Fruit fly (Drosophila melanogaster) whole organism, embryonic: ENCODE data around the gene Bacc.

ENCODE experiments used
- CG12155 ChIP-seq: fragments of 200-800 bp; sonication (Bioruptor generic); optimal IDR thresholded peaks from 3 replicates; lab custom pipeline; 2016; ENCODE audit warnings: missing biosample characterization, missing genetic modification characterization
- CG12219 ChIP-seq: fragments of 200-800 bp; sonication (Bioruptor generic); optimal IDR thresholded peaks from 3 replicates; lab custom pipeline; 2018; ENCODE audit warnings: missing biosample characterization, mild to moderate bottlenecking, missing genetic modification characterization
- CG12744 ChIP-seq: fragments of 200-800 bp; sonication (Bioruptor generic); optimal IDR thresholded peaks from 2 replicates; lab custom pipeline; 2016; ENCODE audit warnings: missing biosample characterization, missing genetic modification characterization
- CG14441 ChIP-seq: fragments of 200-800 bp; sonication (Bioruptor generic); IDR thresholded peaks from 2 replicates; pipeline ENCODE4 v1.3.6; 2022; ENCODE audit warnings: missing biosample characterization, missing genetic modification characterization
- CG1529 ChIP-seq: fragments of 200-800 bp; sonication (Bioruptor generic); optimal IDR thresholded peaks from 3 replicates; lab custom pipeline; 2018; ENCODE audit warnings: missing biosample characterization, missing genetic modification characterization
- CG15601 ChIP-seq: fragments of 200-800 bp; sonication (Bioruptor generic); optimal IDR thresholded peaks from 3 replicates; lab custom pipeline; 2019; ENCODE audit warnings: missing biosample characterization, mild to moderate bottlenecking, missing genetic modification characterization, moderate library complexity
- CG17186 ChIP-seq: fragments of 200-800 bp; sonication (Bioruptor generic); optimal IDR thresholded peaks from 3 replicates; lab custom pipeline; 2017; ENCODE audit warnings: missing biosample characterization, missing genetic modification reagents, missing genetic modification characterization
- CG1832 ChIP-seq: fragments of 200-800 bp; sonication (Bioruptor generic); optimal IDR thresholded peaks from 2 replicates; lab custom pipeline; 2017; ENCODE audit warnings: missing biosample characterization, mild to moderate bottlenecking, missing genetic modification characterization, inconsistent platforms
- CG31365 ChIP-seq: fragments of 200-800 bp; sonication (Bioruptor generic); optimal IDR thresholded peaks from 2 replicates; lab custom pipeline; 2018; ENCODE audit warnings: missing biosample characterization, mild to moderate bottlenecking, missing genetic modification characterization
- CG31388 ChIP-seq: fragments of 200-800 bp; sonication (Bioruptor generic); optimal IDR thresholded peaks from 2 replicates; lab custom pipeline; 2016; ENCODE audit warnings: missing biosample characterization, missing genetic modification characterization
- CG3163 ChIP-seq: fragments of 200-800 bp; sonication (Bioruptor generic); optimal IDR thresholded peaks from 3 replicates; lab custom pipeline; 2016; ENCODE audit warnings: missing biosample characterization, missing genetic modification characterization
- CG34224 ChIP-seq: fragments of 200-800 bp; sonication (Bioruptor generic); IDR thresholded peaks from 3 replicates; pipeline ENCODE4 v1.3.6; 2022; ENCODE audit warnings: missing biosample characterization, missing genetic modification characterization; ENCODE audit not compliant: partially characterized antibody
- CG4282 ChIP-seq: fragments of 200-800 bp; sonication (Bioruptor generic); optimal IDR thresholded peaks from 2 replicates; lab custom pipeline; 2016; ENCODE audit warnings: missing biosample characterization, missing genetic modification characterization
- CG8388 ChIP-seq: fragments of 200-800 bp; sonication (Bioruptor generic); optimal IDR thresholded peaks from 2 replicates; lab custom pipeline; 2019; ENCODE audit warnings: missing biosample characterization, mild to moderate bottlenecking, missing genetic modification characterization, moderate library complexity
- Deaf1 ChIP-seq: fragments of 200-800 bp; optimal IDR thresholded peaks from 3 replicates; lab custom pipeline; 2019; ENCODE audit warnings: missing biosample characterization, mild to moderate bottlenecking, missing genetic modification characterization, moderate library complexity
- Dek ChIP-seq: fragments of 200-800 bp; sonication (Bioruptor generic); optimal IDR thresholded peaks from 3 replicates; lab custom pipeline; 2019; ENCODE audit warnings: missing biosample characterization, mild to moderate bottlenecking, missing genetic modification characterization, moderate library complexity
- Eip74EF ChIP-seq, 2 experiments: fragments of 200-800 bp in 1 of 2; fragments of >200 bp in 1 of 2; sonication (Bioruptor generic) in 1 of 2; optimal IDR thresholded peaks; 2 replicates each; lab custom pipeline; 2017 to 2019; ENCODE audit warnings: missing biosample characterization in 2 of 2, missing genetic modification characterization in 2 of 2, mild to moderate bottlenecking in 1 of 2, moderate library complexity in 1 of 2
- Gug ChIP-seq: fragments of 200-800 bp; sonication (Bioruptor generic); IDR thresholded peaks from 4 replicates; pipeline ENCODE4 v1.3.6; 2022; ENCODE audit warnings: missing biosample characterization, missing genetic modification characterization
- HLH4C ChIP-seq: fragments of 200-800 bp; sonication (Bioruptor generic); IDR thresholded peaks from 3 replicates; pipeline ENCODE4 v1.3.6; 2022; ENCODE audit warnings: missing biosample characterization, missing genetic modification characterization; ENCODE audit not compliant: partially characterized antibody
- HLH54F ChIP-seq: fragments of 200-800 bp; sonication (Bioruptor generic); optimal IDR thresholded peaks from 3 replicates; lab custom pipeline; 2016; ENCODE audit warnings: missing biosample characterization, missing genetic modification characterization
- Hr39 ChIP-seq: fragments of >200 bp; optimal IDR thresholded peaks from 2 replicates; lab custom pipeline; 2017
- Nf-YB ChIP-seq: fragments of 200-800 bp; sonication (Bioruptor generic); optimal IDR thresholded peaks from 3 replicates; lab custom pipeline; 2019; ENCODE audit warnings: missing biosample characterization, mild to moderate bottlenecking, missing genetic modification characterization, moderate library complexity
- Sry-β ChIP-seq: fragments of 200-800 bp; sonication (Bioruptor generic); optimal IDR thresholded peaks from 2 replicates; lab custom pipeline; 2018; ENCODE audit warnings: missing biosample characterization, mild to moderate bottlenecking, missing genetic modification characterization, moderate library complexity
- Usf ChIP-seq: fragments of 200-800 bp; sonication (Bioruptor generic); optimal IDR thresholded peaks from 2 replicates; lab custom pipeline; 2017; ENCODE audit warnings: missing genotype, missing biosample characterization, missing genetic modification characterization
- Xrp1 ChIP-seq: fragments of 200-800 bp; sonication (Bioruptor generic); IDR thresholded peaks from 2 replicates; pipeline ENCODE4 v1.3.6; 2022; ENCODE audit warnings: missing biosample characterization, missing genetic modification characterization
- ab ChIP-seq: fragments of 200-800 bp; sonication (Bioruptor generic); optimal IDR thresholded peaks from 2 replicates; lab custom pipeline; 2016; ENCODE audit warnings: missing biosample characterization, missing genetic modification characterization
- amos ChIP-seq: fragments of 200-800 bp; sonication (Bioruptor generic); IDR thresholded peaks from 2 replicates; pipeline ENCODE4 v1.3.6; 2022; ENCODE audit warnings: missing biosample characterization, missing genetic modification characterization; ENCODE audit not compliant: partially characterized antibody
- aop ChIP-seq: fragments of 200-800 bp; sonication (Bioruptor generic); IDR thresholded peaks from 2 replicates; pipeline ENCODE4 v1.3.6; 2022; ENCODE audit warnings: missing biosample characterization, missing genetic modification characterization
- ap ChIP-seq: fragments of 200-800 bp; sonication (Bioruptor generic); IDR thresholded peaks from 2 replicates; pipeline ENCODE4 v1.3.6; 2022; ENCODE audit warnings: missing biosample characterization, missing genetic modification characterization
- bbx ChIP-seq: fragments of 200-800 bp; sonication (Bioruptor generic); IDR thresholded peaks from 2 replicates; pipeline ENCODE4 v1.3.6; 2022; ENCODE audit warnings: missing biosample characterization, missing genetic modification characterization; ENCODE audit not compliant: partially characterized antibody
- bigmax ChIP-seq: fragments of 200-800 bp; sonication (Bioruptor generic); optimal IDR thresholded peaks from 2 replicates; lab custom pipeline; 2018; ENCODE audit warnings: missing biosample characterization, mild to moderate bottlenecking, missing genetic modification characterization
- bowl ChIP-seq: fragments of 200-800 bp; sonication (Bioruptor generic); IDR thresholded peaks from 2 replicates; pipeline ENCODE4 v1.3.6; 2022; ENCODE audit warnings: missing biosample characterization, missing genetic modification characterization
- crc ChIP-seq: fragments of 200-800 bp; sonication (Bioruptor generic); optimal IDR thresholded peaks from 2 replicates; lab custom pipeline; 2016; ENCODE audit warnings: missing biosample characterization, missing genetic modification characterization
- crol ChIP-seq: fragments of 200-800 bp; sonication (Bioruptor generic); IDR thresholded peaks from 2 replicates; pipeline ENCODE4 v1.3.6; 2022; ENCODE audit warnings: missing biosample characterization, missing genetic modification characterization
- crp ChIP-seq, 2 experiments: fragments of 200-800 bp; sonication (Bioruptor generic); optimal IDR thresholded peaks; 2 replicates in 1 of 2; 3 replicates in 1 of 2; lab custom pipeline; 2017; ENCODE audit warnings: missing biosample characterization in 2 of 2, missing genetic modification characterization in 2 of 2, mild to moderate bottlenecking in 1 of 2, moderate library complexity in 1 of 2
- disco-r ChIP-seq: fragments of 200-800 bp; sonication (Bioruptor generic); optimal IDR thresholded peaks from 2 replicates; lab custom pipeline; 2016; ENCODE audit warnings: missing biosample characterization, missing genetic modification characterization
- exex ChIP-seq: fragments of 200-800 bp; sonication (Bioruptor generic); optimal IDR thresholded peaks from 4 replicates; lab custom pipeline; 2018; ENCODE audit warnings: missing biosample characterization, mild to moderate bottlenecking, missing genetic modification characterization, moderate library complexity
- gcm ChIP-seq: fragments of 200-800 bp; sonication (Bioruptor generic); optimal IDR thresholded peaks from 2 replicates; lab custom pipeline; 2019; ENCODE audit warnings: missing biosample characterization, mild to moderate bottlenecking, missing genetic modification characterization, moderate library complexity
- gem ChIP-seq: fragments of 200-800 bp; sonication (Bioruptor generic); optimal IDR thresholded peaks from 2 replicates; lab custom pipeline; 2019; ENCODE audit warnings: missing biosample characterization, mild to moderate bottlenecking, missing genetic modification characterization, moderate library complexity
- her ChIP-seq: fragments of 200-800 bp; sonication (Bioruptor generic); optimal IDR thresholded peaks from 2 replicates; lab custom pipeline; 2016; ENCODE audit warnings: missing biosample characterization, missing genetic modification characterization
- kah ChIP-seq: fragments of 200-800 bp; sonication (Bioruptor generic); optimal IDR thresholded peaks from 2 replicates; lab custom pipeline; 2018; ENCODE audit warnings: missing biosample characterization, mild to moderate bottlenecking, missing genetic modification characterization
- kay ChIP-seq: fragments of 200-800 bp; sonication (Bioruptor generic); optimal IDR thresholded peaks from 2 replicates; lab custom pipeline; 2016; ENCODE audit warnings: missing biosample characterization, missing genetic modification characterization
- lilli ChIP-seq: fragments of 200-800 bp; sonication (Bioruptor generic); optimal IDR thresholded peaks from 3 replicates; lab custom pipeline; 2016; ENCODE audit warnings: missing biosample characterization, missing genetic modification characterization
- onecut ChIP-seq: fragments of 200-800 bp; sonication (Bioruptor generic); IDR thresholded peaks from 2 replicates; pipeline ENCODE4 v1.3.6; 2022; ENCODE audit warnings: missing biosample characterization, missing genetic modification characterization
- peb ChIP-seq: fragments of 200-800 bp; sonication (Bioruptor generic); IDR thresholded peaks from 2 replicates; pipeline ENCODE4 v1.3.6; 2022; ENCODE audit warnings: missing biosample characterization, missing genetic modification characterization
- phol ChIP-seq: fragments of 200-800 bp; sonication (Bioruptor generic); optimal IDR thresholded peaks from 3 replicates; lab custom pipeline; 2018; ENCODE audit warnings: missing biosample characterization, mild to moderate bottlenecking, missing genetic modification characterization, moderate library complexity
- pum ChIP-seq: fragments of 200-800 bp; sonication (Bioruptor generic); optimal IDR thresholded peaks from 2 replicates; lab custom pipeline; 2016; ENCODE audit warnings: missing biosample characterization, missing genetic modification characterization
- sc ChIP-seq, 3 experiments: fragments of >200 bp in 2 of 3; fragments of 200-800 bp in 1 of 3; sonication (Bioruptor generic) in 1 of 3; optimal IDR thresholded peaks; 2 replicates in 2 of 3; 3 replicates in 1 of 3; lab custom pipeline; 2017; ENCODE audit warnings: mild to moderate bottlenecking in 1 of 3, missing biosample characterization in 1 of 3, missing genetic modification characterization in 1 of 3, missing genetic modification reagents in 1 of 3
- sob ChIP-seq: fragments of 200-800 bp; sonication (Bioruptor generic); IDR thresholded peaks from 2 replicates; pipeline ENCODE4 v1.3.6; 2022; ENCODE audit warnings: missing biosample characterization, missing genetic modification characterization
- tin ChIP-seq: fragments of 200-800 bp; sonication (Bioruptor generic); optimal IDR thresholded peaks from 3 replicates; lab custom pipeline; 2016; ENCODE audit warnings: missing biosample characterization, missing genetic modification characterization
- ttk ChIP-seq: fragments of 200-800 bp; sonication (Bioruptor generic); IDR thresholded peaks from 2 replicates; pipeline ENCODE4 v2.1.2; 2022; ENCODE audit warnings: missing biosample characterization, missing genetic modification characterization

Bacc gene

dm6 chr2L:2734215-2734614 is 18.0 kb upstream of the Bacc start (continued):
- TF ChIP-seq Eip74EF (GFP tag; optimal IDR thresholded peaks at IDR 0.05; lab: Kevin White, UChicago) (no peak), sc (optimal IDR thresholded peaks at IDR 0.05; lab: Kevin White, UChicago) (no peak), sc (GFP tag; optimal IDR thresholded peaks at IDR 0.05; lab: Kevin White, UChicago) (no peak), gcm (GFP tag; lab: Kevin White, UChicago) (no peak), kah (GFP tag; lab: Kevin White, UChicago) (no peak), tin (GFP tag; lab: Kevin White, UChicago) (peak; percentile 28), bowl (GFP tag; lab: Robert Waterston, UW) (no peak), CG14441 (GFP tag; lab: Robert Waterston, UW) (0 out of 2 replicates have a peak, but pooled peaks have one; percentile 18), CG8388 (GFP tag; lab: Kevin White, UChicago) (no peak), exex (no peak), CG31388 (no peak), her (GFP tag; lab: Kevin White, UChicago) (no peak), pum (GFP tag; lab: Kevin White, UChicago) (no peak), amos (GFP tag; lab: Robert Waterston, UW) (no peak), Dek (tag; lab: Kevin White, UChicago) (peak; percentile 12), crc (GFP tag; lab: Kevin White, UChicago) (peak; percentile 26), crol (GFP tag; lab: Robert Waterston, UW) (peak; percentile 39), CG4282 (GFP tag; lab: Kevin White, UChicago) (no peak), disco-r (no peak), crp (GFP tag; optimal IDR thresholded peaks at IDR 0.05; lab: Kevin White, UChicago) (no peak), gem (tag; lab: Kevin White, UChicago) (peak; percentile 68), HLH54F (GFP tag; lab: Kevin White, UChicago) (peak; percentile 49), sob (GFP tag; lab: Robert Waterston, UW) (no peak), CG3163 (GFP tag; lab: Kevin White, UChicago) (no peak), Usf (peak; percentile 43), CG12155 (GFP tag; lab: Kevin White, UChicago) (peak; percentile 46), Sry-β (GFP tag; lab: Kevin White, UChicago) (no peak), ab (GFP tag; lab: Kevin White, UChicago) (no peak), ttk (no peak), aop (GFP tag; lab: Robert Waterston, UW) (no peak), CG17186 (GFP tag; lab: Kevin White, UChicago) (no peak), Gug (GFP tag; lab: Robert Waterston, UW) (peak; percentile 4; the same call in 1 of the 4 replicates), CG12219 (GFP tag; lab: Kevin White, UChicago) (no peak), HLH4C (GFP tag; lab: Robert Waterston, UW) (no peak), kay (GFP tag; lab: Kevin White, UChicago) (no peak), Deaf1 (tag; lab: Kevin White, UChicago) (peak; percentile 5), Xrp1 (GFP tag; lab: Robert Waterston, UW) (no peak), lilli (GFP tag; lab: Kevin White, UChicago) (peak; percentile 72), Hr39 (lab: Kevin White, UChicago) (no peak), CG15601 (no peak), CG34224 (GFP tag; lab: Robert Waterston, UW) (no peak), peb (GFP tag; lab: Robert Waterston, UW) (no peak), Nf-YB (GFP tag; lab: Kevin White, UChicago) (no peak), CG12744 (GFP tag; lab: Kevin White, UChicago) (peak; percentile 23), CG31365 (tag; lab: Kevin White, UChicago) (no peak), bigmax (GFP tag; lab: Kevin White, UChicago) (no peak), phol (peak; percentile 28), ap (GFP tag; lab: Robert Waterston, UW) (no peak), CG1529 (GFP tag; lab: Kevin White, UChicago) (no peak), onecut (GFP tag; lab: Robert Waterston, UW) (no peak), bbx (GFP tag; lab: Robert Waterston, UW) (no peak), CG1832 (no peak)
